Fruit fly (Drosophila melanogaster) Kc167 (cell line): ENCODE results near the gene CG17141.

ENCODE experiments used
- Sin3A ChIP-seq: fragments of >200 bp; optimal IDR thresholded peaks from 2 replicates; lab custom pipeline; 2018; ENCODE audit warnings: missing external identifiers
- insv ChIP-seq: fragments of >200 bp; optimal IDR thresholded peaks from 3 replicates; lab custom pipeline; 2018; ENCODE audit warnings: missing external identifiers

DNA sequence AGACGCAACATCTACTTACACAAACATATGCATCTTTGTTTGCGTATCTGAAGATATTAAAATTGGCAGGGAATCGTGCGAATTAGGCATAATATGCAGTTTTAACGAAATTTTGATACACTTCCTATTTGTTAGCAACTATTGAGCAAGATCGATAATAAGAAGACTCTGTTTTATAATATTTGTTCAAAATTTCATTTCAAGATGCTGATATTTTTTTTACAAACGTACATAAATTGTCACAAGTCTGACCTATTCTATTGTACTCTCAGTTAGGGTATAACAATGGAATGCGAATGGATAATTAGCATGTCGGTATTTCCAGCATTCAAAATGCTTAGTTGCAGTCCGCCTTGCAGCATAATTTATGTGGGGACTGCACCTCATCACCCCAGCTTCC lies 19.5 kb downstream of the CG17141 start:
- TF ChIP-seq Sin3A (lab: Kevin White, UChicago) (no peak), insv (lab: Kevin White, UChicago) (no peak)
